Fruit fly (Drosophila melanogaster) ovary, adult (tissue): ENCODE data around the gene RpS27.

Experiments
- CG17801 ChIP-seq: fragments of 200-800 bp; optimal IDR thresholded peaks from 2 replicates; lab custom pipeline; 2019; ENCODE audit warnings: missing biosample characterization, mild to moderate bottlenecking, missing genetic modification characterization, moderate library complexity; ENCODE audit not compliant: partially characterized antibody

The RpS27 gene

DNA sequence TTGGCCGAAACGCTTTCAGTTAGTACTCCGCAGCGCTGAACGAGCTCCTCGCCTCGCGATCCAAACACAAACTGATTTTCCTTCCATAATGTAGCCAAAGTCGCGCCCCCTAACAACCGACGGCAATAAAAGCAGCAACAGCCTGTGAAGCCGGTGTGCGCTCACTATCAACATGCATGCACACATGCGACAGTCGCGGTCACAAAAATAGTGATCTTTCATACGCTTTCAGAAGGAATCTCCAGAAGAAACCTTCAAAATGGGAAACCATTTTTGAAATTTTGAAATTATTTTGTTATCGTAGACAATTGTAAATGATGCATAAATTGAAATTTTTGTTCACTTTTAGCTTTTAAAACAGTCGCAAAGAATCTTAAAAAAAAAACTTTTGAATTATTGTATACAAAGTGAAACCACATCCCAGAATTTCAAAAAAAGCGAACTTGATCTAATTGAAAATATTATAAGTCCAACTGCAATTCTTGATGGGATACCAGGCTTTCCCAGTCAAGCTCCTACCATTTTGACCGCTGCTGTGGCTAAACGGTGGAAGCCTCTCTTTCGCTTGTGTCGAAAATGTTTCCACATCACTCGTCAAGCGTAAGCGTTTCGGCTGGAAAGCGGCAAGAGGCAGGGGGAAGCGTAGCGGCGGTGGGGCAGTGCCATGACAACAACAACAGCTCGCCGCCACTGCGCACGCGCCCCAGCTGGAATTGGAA lies 14.9 kb downstream of the RpS27 start, which contains the start of gene Cad96Cb:
TSS of gene Cad96Cb (minus strand) at position 51 of the 719 bp plus-strand sequence.
- TF ChIP-seq CG17801 (GFP tag; lab: Kevin White, UChicago), result peak; percentile 6

DNA sequence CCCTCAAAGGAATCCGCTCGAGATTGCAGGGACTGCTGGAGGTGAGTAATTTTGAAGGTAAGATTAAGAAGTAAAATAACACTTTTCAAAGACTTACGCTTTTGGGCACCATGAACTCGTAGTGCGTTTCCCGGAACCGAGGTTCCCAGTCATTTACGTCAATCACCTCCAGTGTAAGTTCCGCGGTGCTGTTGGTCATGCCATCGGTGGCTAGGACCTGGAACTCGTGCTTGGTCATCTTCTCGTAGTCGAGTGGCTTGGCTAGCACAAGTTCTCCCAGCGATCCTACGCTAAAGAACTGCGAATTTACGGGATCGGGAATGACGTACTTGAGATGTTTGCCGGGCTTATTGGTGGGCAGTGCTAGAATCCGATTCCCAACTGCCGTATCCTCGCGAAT lies 21.8 kb downstream of the RpS27 start:
- no peak for TF ChIP-seq CG17801 (GFP tag; lab: Kevin White, UChicago)

dm6 chr3R:25221203-25221807 lies 26.0 kb downstream of the RpS27 start, which contains the start of gene Alg9:
Gene Alg9, plus strand, starts transcription at chr3R:25221589.
- TF ChIP-seq CG17801 (GFP tag; lab: Kevin White, UChicago), result peak; percentile 0

DNA sequence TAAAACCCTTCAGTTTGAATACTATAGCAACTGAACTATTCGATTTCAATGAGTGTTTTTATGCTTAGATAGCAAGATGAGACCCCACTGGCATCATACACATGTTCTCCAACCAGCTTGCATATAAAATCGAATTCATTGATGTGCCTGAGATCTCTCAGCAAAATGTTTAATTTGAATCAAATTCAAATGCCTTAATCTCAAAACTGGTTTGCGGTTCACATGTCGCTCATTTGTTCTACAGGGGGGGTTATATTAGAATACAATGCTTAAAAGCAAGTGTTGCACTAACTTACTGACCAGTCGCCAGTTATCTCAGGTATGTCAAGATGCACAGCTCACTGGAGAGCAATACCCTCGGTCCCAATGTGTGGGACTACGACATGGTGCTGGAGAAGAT lies 28.3 kb downstream of the RpS27 start, which contains the start of gene CG31103:
TSS of gene CG31103 (plus strand) at position 301 of the 400 bp plus-strand sequence.
- TF ChIP-seq CG17801 (GFP tag; lab: Kevin White, UChicago), result no peak

dm6 chr3R:25215997-25216396 lies 31.3 kb downstream of the RpS27 start, which contains the start of gene CG31106:
Gene CG31106, plus strand, starts transcription at chr3R:25216297.
- no peak for TF ChIP-seq CG17801 (GFP tag; lab: Kevin White, UChicago)

DNA sequence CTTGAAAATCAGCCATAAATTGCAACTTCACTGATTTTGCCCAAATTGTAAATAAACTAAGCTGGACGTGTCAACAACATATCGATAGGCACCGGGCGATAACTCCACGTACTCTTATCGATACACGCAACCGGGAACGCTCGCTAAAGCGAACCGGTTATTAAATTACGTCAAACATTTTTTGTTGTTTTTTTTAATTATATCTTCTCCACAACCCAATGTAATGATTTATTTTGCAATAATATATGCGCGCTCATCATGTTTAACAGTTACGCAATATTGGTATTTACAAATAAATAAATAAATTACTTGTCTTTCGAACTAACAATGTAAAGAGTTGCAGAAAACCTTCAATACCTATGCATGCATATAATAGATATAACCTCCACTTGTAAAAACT lies 32.2 kb downstream of the RpS27 start, which contains the start of gene Saysd1:
TSS of gene Saysd1 (minus strand) at position 66 of the 400 bp plus-strand sequence.
- TF ChIP-seq CG17801 (GFP tag; lab: Kevin White, UChicago), result peak; percentile 41

dm6 chr3R:25209207-25209606 lies 38.1 kb downstream of the RpS27 start:
- no peak for TF ChIP-seq CG17801 (GFP tag; lab: Kevin White, UChicago)

DNA sequence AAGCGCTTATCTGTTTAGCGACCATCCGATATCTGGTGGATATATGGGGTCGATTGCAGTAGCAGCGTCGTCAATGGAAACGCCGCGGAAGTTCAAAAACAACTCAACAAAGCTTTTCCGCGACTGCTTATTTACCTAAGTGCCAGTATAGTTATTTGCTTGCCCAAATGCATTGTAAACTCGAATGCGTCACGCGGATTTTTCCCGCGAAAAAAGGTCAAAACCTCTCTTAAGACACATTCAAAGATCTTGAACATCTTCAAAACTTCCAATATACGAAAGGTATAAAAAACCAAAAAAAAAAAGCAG lies 38.6 kb downstream of the RpS27 start:
- TF ChIP-seq CG17801 (GFP tag; lab: Kevin White, UChicago), result no peak

DNA sequence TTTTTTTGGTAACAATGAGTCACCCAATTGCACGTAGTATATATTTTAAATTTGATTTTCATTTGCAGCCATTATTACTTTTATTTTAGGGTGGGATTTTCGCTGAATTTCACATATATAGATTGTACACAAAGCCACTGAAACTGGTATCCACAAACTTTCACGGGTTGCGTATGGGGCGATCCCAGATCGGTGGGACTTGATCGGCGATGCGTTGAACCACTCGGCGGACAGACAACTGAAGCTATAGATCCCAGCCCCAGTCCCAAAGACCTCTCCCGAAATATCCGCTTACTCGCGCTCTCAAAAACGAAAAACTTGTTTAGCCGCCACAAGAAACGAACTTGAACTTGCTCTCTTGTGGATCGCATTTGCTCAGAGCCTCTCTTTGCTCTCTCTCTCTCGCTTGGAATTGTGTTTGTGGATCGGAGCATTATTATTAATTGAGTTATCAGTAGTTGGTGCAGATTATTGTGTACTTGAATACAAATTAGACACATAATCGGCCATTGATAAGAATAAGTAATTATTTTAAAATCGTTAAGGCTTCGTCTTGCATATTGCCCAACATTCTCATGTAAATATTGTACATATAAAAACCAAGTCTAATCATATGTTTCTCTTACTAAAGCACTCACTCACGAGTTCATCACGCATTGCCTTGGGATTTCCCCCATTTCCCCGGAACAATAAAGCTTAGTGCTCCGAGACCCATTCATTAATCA lies 39.1 kb downstream of the RpS27 start, which contains the start of gene Cad96Ca:
TSS of gene Cad96Ca (minus strand) at position 242 of the 725 bp plus-strand sequence.
- no peak for TF ChIP-seq CG17801 (GFP tag; lab: Kevin White, UChicago)

dm6 chr3R:25207405-25208003 lies 39.8 kb downstream of the RpS27 start:
- TF ChIP-seq CG17801 (GFP tag; lab: Kevin White, UChicago), result no peak

DNA sequence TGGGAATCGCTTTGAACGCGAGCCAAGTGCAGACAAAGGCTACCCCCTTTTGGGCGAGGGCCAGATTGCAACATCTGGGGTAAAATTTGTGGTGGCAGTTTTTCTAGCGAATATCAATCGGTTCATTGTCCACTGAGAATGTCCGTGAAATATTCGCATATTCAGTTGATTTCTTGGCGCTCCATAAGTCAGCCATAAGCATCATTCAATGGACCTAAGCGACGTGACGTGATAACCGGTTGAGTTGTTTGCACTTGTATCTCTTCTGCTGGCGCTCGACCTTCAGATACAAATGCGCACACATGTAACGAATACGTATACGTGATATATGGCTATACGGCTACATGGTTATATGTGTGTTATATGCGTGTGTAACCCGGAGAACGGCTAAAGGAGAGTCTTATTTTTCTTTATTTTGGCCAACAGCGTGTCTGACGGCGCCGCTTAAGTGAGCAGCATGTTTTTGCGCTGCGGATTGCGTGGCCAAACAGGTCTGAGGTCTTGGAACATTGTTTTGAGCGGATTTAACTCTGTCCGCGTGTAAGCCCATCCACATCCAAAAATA lies 41.8 kb downstream of the RpS27 start:
- TF ChIP-seq CG17801 (GFP tag; lab: Kevin White, UChicago), result no peak

- no peak for TF ChIP-seq CG17801 (GFP tag; lab: Kevin White, UChicago)
These were observed 47.9 kb downstream of the RpS27 start, which contains the start of gene CG13654 for dm6 chr3R:25199321-25199868. Gene CG13654, plus strand, starts transcription at chr3R:25199818.
